Fruit fly (Drosophila melanogaster) whole organism, embryonic: ENCODE data around the gene clumsy.

ENCODE experiments used
- CG10431 ChIP-seq: fragments of 200-800 bp; sonication (Bioruptor generic); optimal IDR thresholded peaks from 3 replicates; lab custom pipeline; 2018; ENCODE audit warnings: missing biosample characterization, mild to moderate bottlenecking, missing genetic modification characterization
- CG10959 ChIP-seq: fragments of 200-800 bp; sonication (Bioruptor generic); IDR thresholded peaks from 2 replicates; pipeline ENCODE4 v1.3.6; 2022; ENCODE audit warnings: missing biosample characterization, missing genetic modification characterization
- CG12071 ChIP-seq: fragments of 200-800 bp; sonication (Bioruptor generic); optimal IDR thresholded peaks from 3 replicates; lab custom pipeline; 2018; ENCODE audit warnings: missing biosample characterization, mild to moderate bottlenecking, missing genetic modification characterization
- CG15073 ChIP-seq: fragments of 200-800 bp; sonication (Bioruptor generic); optimal IDR thresholded peaks from 2 replicates; lab custom pipeline; 2016; ENCODE audit warnings: missing biosample characterization, missing genetic modification characterization
- CG9727 ChIP-seq: fragments of 200-800 bp; sonication (Bioruptor generic); optimal IDR thresholded peaks from 3 replicates; lab custom pipeline; 2017; ENCODE audit warnings: missing biosample characterization, mild to moderate bottlenecking, missing genetic modification characterization
- lilli ChIP-seq: fragments of 200-800 bp; sonication (Bioruptor generic); optimal IDR thresholded peaks from 3 replicates; lab custom pipeline; 2016; ENCODE audit warnings: missing biosample characterization, missing genetic modification characterization

- TF ChIP-seq CG10959 (GFP tag; lab: Robert Waterston, UW) (no peak), CG15073 (GFP tag; lab: Kevin White, UChicago) (no peak), CG12071 (GFP tag; lab: Kevin White, UChicago) (no peak), CG10431 (GFP tag; lab: Kevin White, UChicago) (no peak), lilli (GFP tag; lab: Kevin White, UChicago) (no peak), CG9727 (no peak)
Measured at dm6 chr2L:21200275-21200674, 6.0 kb upstream of the clumsy start, which contains the start of gene CG31624.
